Worm (Caenorhabditis elegans) whole organism, mixed stage, embryonic: ENCODE results near the gene polh-1.

Experiments used
- bed-3 ChIP-seq: fragments of 200-800 bp; sonication (Bioruptor generic); optimal IDR thresholded peaks from 3 replicates; lab custom pipeline; 2018; ENCODE audit warnings: mild to moderate bottlenecking, missing genetic modification characterization, moderate library complexity, missing compliant biosample characterization
- blmp-1 ChIP-seq: fragments of 150-350 bp; optimal IDR thresholded peaks from 2 replicates; lab custom pipeline; 2014; ENCODE audit warnings: missing biosample characterization, missing genetic modification characterization
- ceh-39 ChIP-seq: fragments of 150-350 bp; optimal IDR thresholded peaks from 2 replicates; lab custom pipeline; 2014; ENCODE audit warnings: missing biosample characterization, missing genetic modification characterization
- ceh-43 ChIP-seq: fragments of 200-800 bp; sonication (Bioruptor generic); optimal IDR thresholded peaks from 2 replicates; lab custom pipeline; 2018; ENCODE audit warnings: mild to moderate bottlenecking, missing genetic modification characterization, moderate library complexity, missing compliant biosample characterization
- ceh-83 ChIP-seq: fragments of 200-800 bp; sonication (Bioruptor generic); optimal IDR thresholded peaks from 2 replicates; lab custom pipeline; 2018; ENCODE audit warnings: mild to moderate bottlenecking, missing genetic modification characterization, missing compliant biosample characterization
- ces-1 ChIP-seq: fragments of 150-350 bp; optimal IDR thresholded peaks from 2 replicates; lab custom pipeline; 2014; ENCODE audit warnings: missing biosample characterization, missing genetic modification reagents, missing genetic modification characterization
- cnd-1 ChIP-seq: fragments of 200-800 bp; sonication (Bioruptor generic); optimal IDR thresholded peaks from 2 replicates; lab custom pipeline; 2018; ENCODE audit warnings: mild to moderate bottlenecking, missing genetic modification characterization, missing compliant biosample characterization
- drap-1 ChIP-seq: fragments of 200-800 bp; sonication (Bioruptor generic); optimal IDR thresholded peaks from 3 replicates; lab custom pipeline; 2018; ENCODE audit warnings: mild to moderate bottlenecking, missing genetic modification characterization, missing compliant biosample characterization
- elt-1 ChIP-seq: sonication (generic microtip); optimal IDR thresholded peaks from 2 replicates; lab custom pipeline; 2017; ENCODE audit warnings: missing genetic modification characterization, mild to moderate bottlenecking, missing compliant biosample characterization, antibody characterized with exemption, moderate library complexity, borderline replicate concordance; ENCODE audit not compliant: insufficient read depth
- ham-2 ChIP-seq: fragments of 200-800 bp; sonication (Bioruptor generic); optimal IDR thresholded peaks from 2 replicates; lab custom pipeline; 2018; ENCODE audit warnings: mild to moderate bottlenecking, missing genetic modification characterization, missing compliant biosample characterization
- hlh-1 ChIP-seq: fragments of 150-350 bp; optimal IDR thresholded peaks from 2 replicates; lab custom pipeline; 2014; ENCODE audit warnings: missing biosample characterization, missing genetic modification reagents, missing genetic modification characterization
- lin-13 ChIP-seq: fragments of 150-350 bp; optimal IDR thresholded peaks from 2 replicates; lab custom pipeline; 2014; ENCODE audit warnings: missing biosample characterization, missing genetic modification characterization
- lin-32 ChIP-seq: fragments of 200-800 bp; sonication (Bioruptor generic); optimal IDR thresholded peaks from 2 replicates; lab custom pipeline; 2018; ENCODE audit warnings: mild to moderate bottlenecking, missing genetic modification characterization, missing compliant biosample characterization
- mab-5 ChIP-seq: fragments of 150-350 bp; optimal IDR thresholded peaks from 2 replicates; lab custom pipeline; 2014; ENCODE audit warnings: missing biosample characterization, missing genetic modification characterization
- mep-1 ChIP-seq: fragments of 150-350 bp; optimal IDR thresholded peaks from 2 replicates; lab custom pipeline; 2017; ENCODE audit warnings: missing biosample characterization, missing genetic modification reagents, missing genetic modification characterization, inconsistent platforms
- mls-2 ChIP-seq: sonication (generic microtip); optimal IDR thresholded peaks from 2 replicates; lab custom pipeline; 2016; ENCODE audit warnings: mild to moderate bottlenecking, missing genetic modification characterization, moderate library complexity, missing compliant biosample characterization
- nhr-12 ChIP-seq: fragments of 150-350 bp; optimal IDR thresholded peaks from 2 replicates; lab custom pipeline; 2014; ENCODE audit warnings: missing biosample characterization, missing genetic modification characterization
- nhr-2 ChIP-seq: fragments of 150-350 bp; optimal IDR thresholded peaks from 2 replicates; lab custom pipeline; 2014; ENCODE audit warnings: missing biosample characterization, missing genetic modification characterization
- nhr-237 ChIP-seq: fragments of 150-350 bp; optimal IDR thresholded peaks from 2 replicates; lab custom pipeline; 2014; ENCODE audit warnings: missing biosample characterization, missing genetic modification characterization
- nhr-28 ChIP-seq: fragments of 150-350 bp; optimal IDR thresholded peaks from 2 replicates; lab custom pipeline; 2014; ENCODE audit warnings: missing biosample characterization, missing genetic modification characterization
- nhr-76 ChIP-seq: sonication (generic microtip); optimal IDR thresholded peaks from 2 replicates; lab custom pipeline; 2017; ENCODE audit warnings: missing biosample characterization, missing genetic modification characterization
- pha-4 ChIP-seq: fragments of 150-350 bp; optimal IDR thresholded peaks from 2 replicates; lab custom pipeline; 2018; ENCODE audit warnings: missing biosample characterization, missing genetic modification reagents, missing genetic modification characterization
- sem-2 ChIP-seq: fragments of 200-800 bp; sonication (Bioruptor generic); optimal IDR thresholded peaks from 2 replicates; lab custom pipeline; 2018; ENCODE audit warnings: mild to moderate bottlenecking, missing genetic modification characterization, missing compliant biosample characterization
- snpc-4 ChIP-seq: fragments of 150-350 bp; optimal IDR thresholded peaks from 2 replicates; lab custom pipeline; 2014; ENCODE audit warnings: missing biosample characterization, missing genetic modification characterization
- sptf-1 ChIP-seq: sonication (generic microtip); optimal IDR thresholded peaks from 2 replicates; lab custom pipeline; 2017; ENCODE audit warnings: mild to moderate bottlenecking, missing genetic modification characterization, moderate library complexity, missing compliant biosample characterization
- unc-120 ChIP-seq: sonication (generic microtip); optimal IDR thresholded peaks from 2 replicates; lab custom pipeline; 2017; ENCODE audit warnings: missing genetic modification characterization, missing compliant biosample characterization; ENCODE audit not compliant: poor library complexity, severe bottlenecking
- unc-39 ChIP-seq: fragments of 150-350 bp; optimal IDR thresholded peaks from 2 replicates; lab custom pipeline; 2014; ENCODE audit warnings: missing biosample characterization, missing genetic modification characterization
- unc-62 ChIP-seq: fragments of 150-350 bp; optimal IDR thresholded peaks from 2 replicates; lab custom pipeline; 2014; ENCODE audit warnings: missing biosample characterization, missing genetic modification reagents, missing genetic modification characterization
- zip-8 ChIP-seq: fragments of 150-350 bp; optimal IDR thresholded peaks from 2 replicates; lab custom pipeline; 2014; ENCODE audit warnings: missing biosample characterization, missing genetic modification characterization
- ztf-11 ChIP-seq: fragments of 150-350 bp; optimal IDR thresholded peaks from 2 replicates; lab custom pipeline; 2014; ENCODE audit warnings: missing biosample characterization, missing genetic modification characterization

polh-1 gene

ce11 chrIII:1975992-1976391 is 25.9 kb upstream of the polh-1 start:
- no peak for TF ChIP-seq blmp-1 (tag; lab: Kevin White, UChicago)
- no peak for TF ChIP-seq unc-39 (tag; lab: Kevin White, UChicago)
- TF ChIP-seq ces-1 (GFP tag; lab: Kevin White, UChicago), result no peak
- TF ChIP-seq nhr-237 (tag; lab: Kevin White, UChicago), result no peak
- no peak for TF ChIP-seq nhr-76 (tag; lab: Kevin White, UChicago)
- no peak for TF ChIP-seq pha-4 (tag; lab: Kevin White, UChicago)
- no peak for TF ChIP-seq lin-13
- TF ChIP-seq zip-8, result no peak
- no peak for TF ChIP-seq nhr-28
- TF ChIP-seq, all 35 proteins: peak for 0

ce11 chrIII:1970433-1970832 is 20.4 kb upstream of the polh-1 start, which contains the start of gene R155.5:
Gene R155.5 (minus strand): TSS chrIII:1970533.
- no peak for TF ChIP-seq cnd-1
- no peak for TF ChIP-seq unc-120 (tag; lab: Kevin White, UChicago)
- TF ChIP-seq sptf-1, result no peak
- no peak for TF ChIP-seq ztf-11 (tag; lab: Kevin White, UChicago)
- TF ChIP-seq pha-4 (tag; lab: Kevin White, UChicago), result no peak
- no peak for TF ChIP-seq bed-3 (GFP tag; lab: Kevin White, UChicago)
- no peak for TF ChIP-seq ces-1 (GFP tag; lab: Kevin White, UChicago)

ce11 chrIII:1969802-1970201 is 19.7 kb upstream of the polh-1 start, which contains the start of gene moa-1:
Gene moa-1 (minus strand): TSS chrIII:1969902.
- no peak for TF ChIP-seq mep-1 (tag; lab: Kevin White, UChicago)
- TF ChIP-seq nhr-2 (tag; lab: Kevin White, UChicago), result no peak
- no peak for TF ChIP-seq ceh-39
- no peak for TF ChIP-seq cnd-1
- TF ChIP-seq ces-1 (GFP tag; lab: Kevin White, UChicago), result no peak
- TF ChIP-seq drap-1 (GFP tag; lab: Kevin White, UChicago), result no peak
- no peak for TF ChIP-seq ceh-43 (GFP tag; lab: Kevin White, UChicago)
- no peak for TF ChIP-seq hlh-1 (tag; lab: Kevin White, UChicago)
- no peak for TF ChIP-seq nhr-76 (tag; lab: Kevin White, UChicago)
- TF ChIP-seq, all 35 proteins: peak for 0

ce11 chrIII:1963128-1963527 is 13.1 kb upstream of the polh-1 start:
- TF ChIP-seq ceh-83 (GFP tag; lab: Kevin White, UChicago) (peak; percentile 1), drap-1 (GFP tag; lab: Kevin White, UChicago) (no peak)

- TF ChIP-seq sem-2 (GFP tag; lab: Kevin White, UChicago) (no peak), mep-1 (tag; lab: Kevin White, UChicago) (no peak), sptf-1 (no peak), zip-8 (no peak), pha-4 (tag; lab: Kevin White, UChicago) (no peak), lin-13 (no peak), nhr-12 (no peak), unc-39 (tag; lab: Kevin White, UChicago) (no peak), ham-2 (no peak)
Observed at ce11 chrIII:1962552-1962951, 12.5 kb upstream of the polh-1 start.

- TF ChIP-seq unc-120 (tag; lab: Kevin White, UChicago) (peak; percentile 1), ztf-11 (tag; lab: Kevin White, UChicago) (no peak), mls-2 (tag; lab: Kevin White, UChicago) (peak; percentile 10), mep-1 (tag; lab: Kevin White, UChicago) (peak; percentile 21), nhr-2 (tag; lab: Kevin White, UChicago) (no peak)
- TF ChIP-seq, all 35 proteins: peak for 3
Observed at ce11 chrIII:1961895-1962506, 11.9 kb upstream of the polh-1 start, which contains the start of gene mboa-6. Gene mboa-6 (minus strand): TSS chrIII:1961945.

ce11 chrIII:1955520-1956095 is 5.5 kb upstream of the polh-1 start:
- TF ChIP-seq lin-32 (GFP tag; lab: Kevin White, UChicago), result no peak
- TF ChIP-seq unc-62 (GFP tag; lab: Kevin White, UChicago), result no peak
- no peak for TF ChIP-seq ceh-43 (GFP tag; lab: Kevin White, UChicago)
- no peak for TF ChIP-seq snpc-4 (tag; lab: Kevin White, UChicago)
- no peak for TF ChIP-seq ztf-11 (tag; lab: Kevin White, UChicago)
- TF ChIP-seq mep-1 (tag; lab: Kevin White, UChicago), result no peak
- no peak for TF ChIP-seq elt-1 (tag; lab: Kevin White, UChicago)
- no peak for TF ChIP-seq ceh-83 (GFP tag; lab: Kevin White, UChicago)
- TF ChIP-seq unc-39 (tag; lab: Kevin White, UChicago), result no peak
- no peak for TF ChIP-seq pha-4 (tag; lab: Kevin White, UChicago)
- TF ChIP-seq unc-120 (tag; lab: Kevin White, UChicago), result no peak
- no peak for TF ChIP-seq ces-1 (GFP tag; lab: Kevin White, UChicago)
- no peak for TF ChIP-seq mab-5 (tag; lab: Kevin White, UChicago)
- TF ChIP-seq nhr-12, result no peak
- no peak for TF ChIP-seq nhr-2 (tag; lab: Kevin White, UChicago)
- TF ChIP-seq ceh-39, result no peak
